Worm (Caenorhabditis elegans) whole organism, late embryonic: ENCODE measurements around the gene stc-1.

Experiments
- K02D7.2 ChIP-seq: sonication (generic microtip); optimal IDR thresholded peaks from 2 replicates; lab custom pipeline; 2017; ENCODE audit warnings: mild to moderate bottlenecking, missing genetic modification characterization, missing compliant biosample characterization
- ceh-9 ChIP-seq: sonication (generic microtip); optimal IDR thresholded peaks from 2 replicates; lab custom pipeline; 2016; ENCODE audit warnings: mild to moderate bottlenecking, missing genetic modification characterization, inconsistent platforms, missing compliant biosample characterization
- dve-1 ChIP-seq: sonication (generic microtip); optimal IDR thresholded peaks from 2 replicates; lab custom pipeline; 2017; ENCODE audit warnings: antibody characterized with exemption, mild to moderate bottlenecking, missing genetic modification characterization, missing compliant biosample characterization
- nhr-11 ChIP-seq: fragments of 150-350 bp; optimal IDR thresholded peaks from 2 replicates; lab custom pipeline; 2014; ENCODE audit warnings: missing biosample characterization, missing genetic modification characterization
- nhr-232 ChIP-seq: sonication (generic microtip); optimal IDR thresholded peaks from 2 replicates; lab custom pipeline; 2016; ENCODE audit warnings: missing genetic modification characterization, missing compliant biosample characterization
- ref-2 ChIP-seq: sonication (generic microtip); optimal IDR thresholded peaks from 2 replicates; lab custom pipeline; 2016; ENCODE audit warnings: missing genetic modification characterization, missing compliant biosample characterization
- unc-42 ChIP-seq: sonication (generic microtip); optimal IDR thresholded peaks from 2 replicates; lab custom pipeline; 2016; ENCODE audit warnings: missing genotype, missing genetic modification characterization, missing compliant biosample characterization

- TF ChIP-seq unc-42 (no peak), K02D7.2 (tag; lab: Kevin White, UChicago) (no peak), ref-2 (tag; lab: Kevin White, UChicago) (no peak), dve-1 (tag; lab: Kevin White, UChicago) (no peak), nhr-232 (no peak), ceh-9 (no peak), nhr-11 (tag; lab: Kevin White, UChicago) (no peak)
Observed at ce11 chrII:8531181-8531759, 34.7 kb downstream of the stc-1 start, which contains the start of gene gldi-7.
